Fruit fly (Drosophila melanogaster) whole organism, adult: ENCODE results near the gene CG6893.
A peak's percentile ranks its signal among the peaks of the same experiment; 100 is the strongest.

Experiments
- CG12768 ChIP-seq: fragments of 200-800 bp; sonication (Bioruptor generic); optimal IDR thresholded peaks from 2 replicates; lab custom pipeline; 2017; ENCODE audit warnings: missing biosample characterization, missing genetic modification characterization, mild to moderate bottlenecking, moderate library complexity, missing genetic modification reagents
- CG14711 ChIP-seq: fragments of 200-800 bp; sonication (Bioruptor generic); optimal IDR thresholded peaks from 2 replicates; lab custom pipeline; 2018; ENCODE audit warnings: missing biosample characterization, mild to moderate bottlenecking, missing genetic modification characterization, moderate library complexity
- CG1620 ChIP-seq: fragments of 200-800 bp; sonication (Bioruptor generic); optimal IDR thresholded peaks from 2 replicates; lab custom pipeline; 2016; ENCODE audit warnings: missing biosample characterization, missing genetic modification characterization
- CG33017 ChIP-seq: fragments of 200-800 bp; sonication (Bioruptor generic); optimal IDR thresholded peaks from 2 replicates; lab custom pipeline; 2018; ENCODE audit warnings: missing biosample characterization, mild to moderate bottlenecking, missing genetic modification characterization, moderate library complexity
- CG5204 ChIP-seq: fragments of 200-800 bp; sonication (Bioruptor generic); optimal IDR thresholded peaks from 2 replicates; lab custom pipeline; 2016; ENCODE audit warnings: missing biosample characterization, missing genetic modification characterization
- Clk ChIP-seq: fragments of 200-800 bp; sonication (Bioruptor generic); optimal IDR thresholded peaks from 2 replicates; lab custom pipeline; 2017; ENCODE audit warnings: missing biosample characterization, missing genetic modification characterization
- Crg-1 ChIP-seq: fragments of 200-800 bp; sonication (Bioruptor generic); optimal IDR thresholded peaks from 2 replicates; lab custom pipeline; 2016; ENCODE audit warnings: missing biosample characterization, missing genetic modification characterization
- Hr96 ChIP-seq: fragments of 200-800 bp; sonication (Bioruptor generic); optimal IDR thresholded peaks from 2 replicates; lab custom pipeline; 2016; ENCODE audit warnings: missing biosample characterization, missing genetic modification characterization
- Mnt ChIP-seq: fragments of 200-800 bp; sonication (Bioruptor generic); optimal IDR thresholded peaks from 2 replicates; lab custom pipeline; 2016; ENCODE audit warnings: missing biosample characterization, mild to moderate bottlenecking, missing genetic modification characterization
- bab1 ChIP-seq: fragments of 200-800 bp; sonication (Bioruptor generic); optimal IDR thresholded peaks from 3 replicates; lab custom pipeline; 2019; ENCODE audit warnings: missing biosample characterization, mild to moderate bottlenecking, missing genetic modification characterization, moderate library complexity
- cnc ChIP-seq, 2 experiments: fragments of >200 bp; optimal IDR thresholded peaks; 2 replicates each; lab custom pipeline; 2017
- kay ChIP-seq: fragments of 200-800 bp; sonication (Bioruptor generic); peaks from one replicate; lab custom pipeline; 2016; ENCODE audit warnings: missing biosample characterization, missing genetic modification characterization, borderline replicate concordance
- tj ChIP-seq: fragments of 200-800 bp; sonication (Bioruptor generic); optimal IDR thresholded peaks from 3 replicates; lab custom pipeline; 2017; ENCODE audit warnings: missing biosample characterization, mild to moderate bottlenecking, missing genetic modification characterization, moderate library complexity
- toe ChIP-seq: fragments of 200-800 bp; sonication (Bioruptor generic); optimal IDR thresholded peaks from 2 replicates; lab custom pipeline; 2016; ENCODE audit warnings: missing biosample characterization, missing genetic modification characterization

- TF ChIP-seq tj (GFP tag; lab: Kevin White, UChicago) (no peak), Clk (no peak), CG1620 (peak; percentile 58), CG14711 (tag; lab: Kevin White, UChicago) (peak; percentile 1), kay (GFP tag; lab: Kevin White, UChicago) (no peak), CG5204 (GFP tag; lab: Kevin White, UChicago) (no peak), toe (peak; percentile 24), CG12768 (peak; percentile 41), Crg-1 (GFP tag; lab: Kevin White, UChicago) (peak; percentile 31), cnc (optimal IDR thresholded peaks at IDR 0.05; lab: Kevin White, UChicago) (no peak), Hr96 (GFP tag; lab: Kevin White, UChicago) (peak; percentile 61), CG33017 (peak; percentile 12), Mnt (GFP tag; lab: Kevin White, UChicago) (peak; percentile 43), bab1 (GFP tag; lab: Kevin White, UChicago) (peak; percentile 47)
Measured at dm6 chr3L:18672986-18673633, 20.9 kb upstream of the CG6893 start, which contains the start of gene Capr.
